Worm (Caenorhabditis elegans) whole organism, L2 larva: ENCODE results near the gene egl-2.

Experiments
- lin-39 ChIP-seq: fragments of 150-350 bp; optimal IDR thresholded peaks from 2 replicates; lab custom pipeline; 2014; ENCODE audit warnings: missing biosample characterization, missing genetic modification reagents, missing genetic modification characterization
- nhr-11 ChIP-seq: fragments of 150-350 bp; optimal IDR thresholded peaks from 2 replicates; lab custom pipeline; 2014; ENCODE audit warnings: missing biosample characterization, missing genetic modification characterization
- nhr-237 ChIP-seq: fragments of 150-350 bp; optimal IDR thresholded peaks from 2 replicates; lab custom pipeline; 2014; ENCODE audit warnings: missing biosample characterization, missing genetic modification characterization
- nhr-25 ChIP-seq: fragments of 150-350 bp; sonication (generic microtip); optimal IDR thresholded peaks from 3 replicates; lab custom pipeline; 2014; ENCODE audit warnings: missing biosample characterization, missing genetic modification characterization
- skn-1 ChIP-seq: sonication (generic microtip); optimal IDR thresholded peaks from 2 replicates; lab custom pipeline; 2017; ENCODE audit warnings: missing biosample characterization, missing genetic modification characterization
- unc-62 ChIP-seq: fragments of 150-350 bp; optimal IDR thresholded peaks from 2 replicates; lab custom pipeline; 2014; ENCODE audit warnings: missing biosample characterization, missing genetic modification reagents, missing genetic modification characterization
- ztf-11 ChIP-seq: sonication (generic microtip); optimal IDR thresholded peaks from 2 replicates; lab custom pipeline; 2017; ENCODE audit warnings: missing biosample characterization, missing genetic modification characterization

ce11 chrV:1263078-1263732 is 35.9 kb downstream of the egl-2 start:
- TF ChIP-seq lin-39 (no peak), nhr-237 (tag; lab: Kevin White, UChicago) (no peak), skn-1 (tag; lab: Kevin White, UChicago) (no peak), unc-62 (GFP tag; lab: Kevin White, UChicago) (no peak), nhr-11 (tag; lab: Kevin White, UChicago) (no peak), nhr-25 (no peak), ztf-11 (no peak)
